Worm (Caenorhabditis elegans): ENCODE data around the gene cey-4.

ce11 chrIII:10869595-10869994 lies 1.1 kb upstream of the cey-4 start:
- TF ChIP-seq nhr-237 (tag; optimal IDR thresholded peaks at IDR 0.05) (no peak), ceh-16 (tag; optimal IDR thresholded peaks at IDR 0.05) (no peak), snpc-4 (tag; optimal IDR thresholded peaks at IDR 0.05) (no peak)
